Worm (Caenorhabditis elegans) whole organism, L2 larva: ENCODE data around the gene F13D12.10.

Experiments
- ama-1 ChIP-seq: fragments of 150-350 bp; optimal IDR thresholded peaks from 2 replicates; lab custom pipeline; 2018; ENCODE audit warnings: inconsistent platforms
- dmd-4 ChIP-seq: sonication (generic microtip); optimal IDR thresholded peaks from 2 replicates; lab custom pipeline; 2017; ENCODE audit warnings: missing biosample characterization, missing genetic modification characterization
- fos-1 ChIP-seq: fragments of 150-350 bp; optimal IDR thresholded peaks from 2 replicates; lab custom pipeline; 2014; ENCODE audit warnings: missing biosample characterization, missing genetic modification characterization
- nhr-10 ChIP-seq: sonication (generic microtip); optimal IDR thresholded peaks from 2 replicates; lab custom pipeline; 2017; ENCODE audit warnings: missing biosample characterization, missing genetic modification characterization
- nhr-12 ChIP-seq: fragments of 150-350 bp; optimal IDR thresholded peaks from 2 replicates; lab custom pipeline; 2014; ENCODE audit warnings: missing biosample characterization, missing genetic modification characterization
- nhr-23 ChIP-seq: fragments of 150-350 bp; optimal IDR thresholded peaks from 2 replicates; lab custom pipeline; 2014; ENCODE audit warnings: missing biosample characterization, missing genetic modification reagents, missing genetic modification characterization
- zag-1 ChIP-seq: fragments of 150-350 bp; optimal IDR thresholded peaks from 2 replicates; lab custom pipeline; 2014; ENCODE audit warnings: missing biosample characterization, missing genetic modification characterization
- ztf-1 ChIP-seq: fragments of 200-800 bp; sonication (Bioruptor generic); conservative IDR thresholded peaks from 2 replicates; pipeline ENCODE4 v1.3.6; 2022; ENCODE audit warnings: missing genetic modification characterization, missing compliant biosample characterization

ce11 chrII:11728545-11729105 lies 15.0 kb downstream of the F13D12.10 start, which contains the start of gene alh-8:
- TF ChIP-seq ama-1 (lab: Kevin White, UChicago), result no peak
- TF ChIP-seq nhr-23 (tag; lab: Kevin White, UChicago), result no peak
- no peak for TF ChIP-seq nhr-10 (tag; lab: Kevin White, UChicago)
- TF ChIP-seq dmd-4, result no peak
- peak; percentile 57 for TF ChIP-seq fos-1 (tag; lab: Kevin White, UChicago)
- TF ChIP-seq zag-1 (tag; lab: Kevin White, UChicago), result no peak
- TF ChIP-seq nhr-12, result no peak
- no peak for TF ChIP-seq ztf-1 (GFP tag; lab: Robert Waterston, UW)
